Worm (Caenorhabditis elegans): ENCODE results near the gene B0524.2.

The B0524.2 gene

ce11 chrIII:1947851-1948250 lies 54.0 kb downstream of the B0524.2 start:
- TF ChIP-seq ceh-82 (tag; optimal IDR thresholded peaks at IDR 0.05) = no peak
- TF ChIP-seq nhr-237 (tag; optimal IDR thresholded peaks at IDR 0.05) = no peak
- TF ChIP-seq ama-1 (optimal IDR thresholded peaks at IDR 0.05) = no peak
- TF ChIP-seq nfya-1 (tag; optimal IDR thresholded peaks at IDR 0.05; ENCODE audit: insufficient read depth) = no peak
- TF ChIP-seq nhr-11 (tag; optimal IDR thresholded peaks at IDR 0.05) = no peak
- no peak for TF ChIP-seq aly-2 (tag; optimal IDR thresholded peaks at IDR 0.05)
- TF ChIP-seq mml-1 (tag; optimal IDR thresholded peaks at IDR 0.05) = no peak
- no peak for TF ChIP-seq lin-39 (tag; optimal IDR thresholded peaks at IDR 0.05)
- no peak for TF ChIP-seq ztf-4 (tag; optimal IDR thresholded peaks at IDR 0.05)
- TF ChIP-seq daf-12 (tag; optimal IDR thresholded peaks at IDR 0.05) = no peak
- no peak for TF ChIP-seq elt-3 (tag; optimal IDR thresholded peaks at IDR 0.05)

- TF ChIP-seq ztf-11 (tag; optimal IDR thresholded peaks at IDR 0.05) (no peak), eor-1 (tag; optimal IDR thresholded peaks at IDR 0.05) (no peak), R02D3.7 (tag; optimal IDR thresholded peaks at IDR 0.05) (no peak), fos-1 (tag; optimal IDR thresholded peaks at IDR 0.05) (no peak), fkh-10 (GFP tag; optimal IDR thresholded peaks at IDR 0.05) (no peak), skn-1 (tag; optimal IDR thresholded peaks at IDR 0.05) (no peak), nfya-1 (tag; optimal IDR thresholded peaks at IDR 0.05; ENCODE audit: insufficient read depth) (no peak), lin-39 (tag; optimal IDR thresholded peaks at IDR 0.05) (no peak), ztf-4 (tag; optimal IDR thresholded peaks at IDR 0.05) (no peak), daf-12 (tag; optimal IDR thresholded peaks at IDR 0.05) (no peak), lsy-12 (tag; optimal IDR thresholded peaks at IDR 0.05) (no peak), nhr-76 (tag; optimal IDR thresholded peaks at IDR 0.05) (no peak), nhr-28 (tag; optimal IDR thresholded peaks at IDR 0.05) (no peak), nhr-67 (tag; optimal IDR thresholded peaks at IDR 0.05) (no peak), nhr-237 (tag; optimal IDR thresholded peaks at IDR 0.05) (no peak)
Measured at ce11 chrIII:1949362-1949761, 55.5 kb downstream of the B0524.2 start.
